Worm (Caenorhabditis elegans): ENCODE data around the gene T02G5.3.

DNA sequence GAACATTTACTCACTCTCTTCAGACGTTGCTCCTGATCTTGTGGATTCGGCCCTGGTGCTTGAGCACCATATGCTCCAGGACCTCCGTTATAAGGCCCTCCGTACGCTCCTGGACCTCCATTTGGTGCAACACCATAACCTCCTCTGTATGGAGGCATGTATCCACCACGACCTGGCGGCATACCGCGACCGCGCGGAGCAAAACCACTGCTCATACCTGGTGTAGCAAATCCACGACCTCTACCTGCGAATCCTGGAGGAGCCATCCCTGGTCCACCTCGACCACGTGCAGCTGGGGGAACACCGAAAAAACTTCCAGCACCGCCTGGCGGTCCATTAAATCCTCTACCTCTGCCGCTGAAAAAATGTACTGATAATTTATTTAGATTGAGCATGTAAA is 43.7 kb upstream of the T02G5.3 start:
- TF ChIP-seq elt-3 (tag; optimal IDR thresholded peaks at IDR 0.05) (no peak), lsy-2 (tag; optimal IDR thresholded peaks at IDR 0.05) (no peak), pha-4 (tag; optimal IDR thresholded peaks at IDR 0.05) (no peak), nhr-12 (tag; optimal IDR thresholded peaks at IDR 0.05) (no peak), nhr-237 (tag; optimal IDR thresholded peaks at IDR 0.05) (no peak), snpc-4 (tag; optimal IDR thresholded peaks at IDR 0.05) (no peak), mab-5 (tag; optimal IDR thresholded peaks at IDR 0.05) (no peak), ceh-43 (GFP tag; optimal IDR thresholded peaks at IDR 0.05) (no peak), ztf-11 (tag; optimal IDR thresholded peaks at IDR 0.05) (no peak), lin-13 (tag; optimal IDR thresholded peaks at IDR 0.05) (no peak), unc-62 (GFP tag; optimal IDR thresholded peaks at IDR 0.05) (no peak)

Data from whole organism, mixed stage, embryonic.